Fruit fly (Drosophila melanogaster) Kc167 (cell line): ENCODE data around the gene Nepl4.

Experiments
- Myc ChIP-seq: fragments of >200 bp; optimal IDR thresholded peaks from 2 replicates; lab custom pipeline; 2017; ENCODE audit warnings: missing external identifiers
- Sin3A ChIP-seq: fragments of >200 bp; optimal IDR thresholded peaks from 2 replicates; lab custom pipeline; 2018; ENCODE audit warnings: missing external identifiers
- h ChIP-seq: fragments of >200 bp; optimal IDR thresholded peaks from 3 replicates; lab custom pipeline; 2018; ENCODE audit warnings: missing external identifiers
- insv ChIP-seq: fragments of >200 bp; optimal IDR thresholded peaks from 3 replicates; lab custom pipeline; 2018; ENCODE audit warnings: missing external identifiers
- psq ChIP-seq: fragments of >200 bp; optimal IDR thresholded peaks from 2 replicates; lab custom pipeline; 2017; ENCODE audit warnings: missing external identifiers
- ttk ChIP-seq: sonication (Bioruptor generic); optimal IDR thresholded peaks from 2 replicates; lab custom pipeline; 2017; ENCODE audit warnings: missing external identifiers

Gene Nepl4

DNA sequence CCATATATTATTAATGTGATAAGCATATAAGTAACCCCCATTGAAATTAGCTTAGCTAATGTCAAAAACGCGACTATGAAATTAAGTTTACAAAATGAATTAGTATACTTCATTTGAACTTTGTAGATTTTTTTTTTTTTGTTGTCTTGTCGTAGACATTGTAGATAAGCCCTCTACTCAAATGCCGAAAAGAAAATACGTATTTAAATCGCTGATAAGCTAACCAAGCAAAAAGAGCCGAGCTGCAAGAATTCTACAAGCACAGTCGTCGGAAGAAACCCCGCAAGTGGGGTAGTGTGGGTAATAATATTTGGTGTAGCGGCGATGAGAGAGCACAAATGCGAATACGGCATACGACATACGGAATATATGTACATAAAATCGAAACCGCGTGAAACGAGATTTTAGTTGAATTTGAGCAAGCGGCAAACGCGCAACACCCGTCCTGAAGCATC is at the start of gene Nepl4:
Gene Nepl4 (plus strand): TSS at position 405 of the 455 bp plus-strand sequence.
- no peak for TF ChIP-seq psq (lab: Kevin White, UChicago)

DNA sequence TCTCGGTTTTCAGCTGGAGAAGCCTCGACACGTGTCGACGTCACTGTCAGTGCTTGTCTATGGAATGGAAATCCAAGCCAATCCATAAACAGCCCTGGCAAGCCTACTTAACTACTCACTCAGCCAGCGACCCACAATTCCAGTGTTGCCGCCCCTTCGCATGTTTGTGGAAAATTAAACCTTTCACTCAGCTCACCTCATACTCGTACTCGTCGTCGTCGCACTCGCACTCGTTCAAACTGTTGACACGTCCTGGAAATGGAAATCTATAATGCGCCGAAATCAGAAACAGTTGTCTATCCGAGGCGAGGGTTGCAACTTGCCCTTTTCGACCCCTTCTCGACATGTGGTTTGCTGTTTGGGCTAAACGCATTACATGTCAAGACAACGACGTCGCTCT is 48.6 kb upstream of the Nepl4 start:
- TF ChIP-seq Myc: no peak
- TF ChIP-seq insv (lab: Kevin White, UChicago): no peak
- no peak for TF ChIP-seq h (lab: Kevin White, UChicago)
- no peak for TF ChIP-seq psq (lab: Kevin White, UChicago)
- no peak for TF ChIP-seq ttk (lab: Kevin White, UChicago)
- TF ChIP-seq Sin3A (lab: Kevin White, UChicago): no peak

DNA sequence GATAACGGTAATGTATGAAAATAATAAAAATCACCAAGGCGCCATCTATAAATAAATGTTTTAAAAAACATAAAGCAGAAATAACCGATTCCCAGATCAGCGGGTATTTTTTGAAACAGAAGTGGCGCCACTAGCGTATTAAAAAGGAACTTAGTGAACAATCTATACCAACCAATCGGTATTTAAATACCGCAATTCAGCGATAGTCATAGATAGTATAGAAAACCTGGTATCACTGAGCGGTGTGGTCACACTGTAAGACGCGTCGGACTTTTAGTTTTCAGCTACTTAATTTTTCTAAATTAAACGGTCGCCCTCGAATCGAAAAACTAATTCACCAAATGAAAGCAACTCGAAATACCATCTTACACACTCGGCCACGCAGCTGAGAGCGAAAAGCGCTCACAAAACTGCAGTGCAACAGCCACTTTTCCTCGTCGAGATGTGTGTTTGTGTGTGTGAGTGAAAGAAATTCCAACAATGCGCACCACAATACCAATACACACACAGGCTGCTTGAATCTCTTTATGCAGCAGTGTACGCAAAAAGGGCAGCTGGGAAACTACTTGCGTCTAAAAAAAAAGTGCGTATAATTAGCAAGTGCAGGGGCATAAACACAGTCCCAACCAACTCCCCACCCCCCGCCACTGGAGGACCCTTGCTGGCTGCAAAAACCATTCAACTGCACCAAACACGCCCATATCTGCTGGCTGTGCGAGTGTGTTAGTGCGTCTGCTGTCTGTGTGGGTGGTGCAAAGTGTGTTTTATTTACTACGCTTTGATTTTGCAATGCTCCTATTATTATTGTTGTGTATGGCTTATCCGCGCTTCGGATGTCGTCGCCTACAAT is 43.9 kb upstream of the Nepl4 start, which contains the start of gene PDZ-GEF:
Gene PDZ-GEF (plus strand): TSS at position 232 of the 850 bp plus-strand sequence.
- TF ChIP-seq psq (lab: Kevin White, UChicago) (no peak), h (lab: Kevin White, UChicago) (no peak), Sin3A (lab: Kevin White, UChicago) (no peak), ttk (lab: Kevin White, UChicago) (no peak), Myc (no peak), insv (lab: Kevin White, UChicago) (no peak)

DNA sequence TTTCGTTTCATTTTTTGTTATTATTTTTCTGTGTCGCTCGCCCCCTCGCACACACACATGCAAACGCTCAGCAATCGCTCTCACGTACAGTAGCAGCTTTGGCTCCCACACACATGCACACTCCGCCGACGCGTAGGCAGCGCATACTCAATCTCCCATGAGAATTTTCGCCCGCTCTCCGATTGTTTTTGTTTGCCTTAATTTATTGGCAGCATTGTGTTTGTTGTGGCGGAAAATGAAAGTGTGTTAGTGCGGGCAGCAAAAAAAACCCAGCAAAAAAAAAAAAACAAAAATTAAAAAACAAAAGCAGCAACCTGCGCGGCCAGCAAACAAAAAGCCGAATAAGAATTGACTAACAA is 43.3 kb upstream of the Nepl4 start:
- TF ChIP-seq Myc (no peak), psq (lab: Kevin White, UChicago) (no peak), Sin3A (lab: Kevin White, UChicago) (no peak), insv (lab: Kevin White, UChicago) (no peak), ttk (lab: Kevin White, UChicago) (no peak), h (lab: Kevin White, UChicago) (no peak)

DNA sequence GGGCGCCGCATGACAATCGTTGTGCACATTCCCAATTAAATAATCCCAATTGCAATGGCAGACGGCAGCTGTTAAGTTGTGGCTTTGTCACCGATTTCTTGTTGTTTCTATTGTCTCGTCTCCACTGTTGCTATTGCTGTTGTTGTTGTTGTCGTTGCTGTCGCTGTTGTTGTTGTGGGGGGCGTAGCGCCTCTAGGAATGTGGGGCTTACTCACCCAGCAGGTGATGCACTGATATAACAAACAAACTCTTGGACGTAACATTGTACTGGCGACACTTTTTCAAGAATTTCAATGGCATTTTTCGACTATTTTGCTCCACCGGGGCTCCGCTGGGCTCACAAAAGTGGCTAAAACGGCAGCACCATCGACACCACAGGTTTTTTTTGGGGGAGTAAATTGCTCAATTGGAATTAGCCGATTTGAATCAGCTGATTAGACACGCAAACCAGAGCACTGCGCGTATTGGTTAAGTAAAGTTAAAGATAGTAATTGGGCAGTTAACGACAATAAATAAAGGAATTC is 29.8 kb upstream of the Nepl4 start:
- TF ChIP-seq ttk (lab: Kevin White, UChicago): no peak
- TF ChIP-seq Myc: no peak
- no peak for TF ChIP-seq psq (lab: Kevin White, UChicago)
- no peak for TF ChIP-seq insv (lab: Kevin White, UChicago)
- no peak for TF ChIP-seq Sin3A (lab: Kevin White, UChicago)
- TF ChIP-seq h (lab: Kevin White, UChicago): no peak

DNA sequence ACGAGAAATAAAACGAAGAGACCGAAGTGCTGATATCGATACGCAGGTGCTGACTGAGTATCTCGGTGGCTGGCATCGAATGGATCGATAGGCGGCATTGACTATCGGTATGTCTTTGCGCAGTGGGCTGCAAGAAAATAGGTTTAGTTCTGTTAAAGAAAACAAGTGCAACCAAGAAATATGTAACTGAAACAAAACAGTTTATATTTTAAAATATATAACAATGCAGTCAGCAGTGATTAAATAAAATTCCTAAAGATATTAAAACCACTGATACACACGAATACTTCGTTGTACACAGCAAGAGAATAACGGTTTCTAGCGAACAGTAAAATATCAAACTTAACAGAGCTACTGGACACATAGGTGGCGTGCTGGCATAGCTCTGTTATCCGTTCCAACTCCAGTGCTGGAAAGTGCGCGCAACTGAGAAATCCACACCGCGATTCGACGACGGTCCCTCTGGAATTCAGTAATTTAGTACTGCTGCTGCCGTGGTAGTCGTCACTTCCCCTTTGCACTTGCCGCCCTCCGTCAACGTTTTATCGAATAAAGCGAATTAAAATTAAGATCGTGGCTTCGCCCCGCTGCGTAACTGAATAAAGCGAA is 29.2 kb upstream of the Nepl4 start, which contains the start of the genes Pez and Cpr:
Gene Pez (minus strand): TSS at position 305 of the 609 bp plus-strand sequence.
Gene Cpr (plus strand): TSS at position 470 of the 609 bp plus-strand sequence.
- TF ChIP-seq Sin3A (lab: Kevin White, UChicago): no peak
- TF ChIP-seq psq (lab: Kevin White, UChicago): no peak
- TF ChIP-seq Myc: no peak
- no peak for TF ChIP-seq insv (lab: Kevin White, UChicago)
- TF ChIP-seq h (lab: Kevin White, UChicago): no peak
- TF ChIP-seq ttk (lab: Kevin White, UChicago): no peak

DNA sequence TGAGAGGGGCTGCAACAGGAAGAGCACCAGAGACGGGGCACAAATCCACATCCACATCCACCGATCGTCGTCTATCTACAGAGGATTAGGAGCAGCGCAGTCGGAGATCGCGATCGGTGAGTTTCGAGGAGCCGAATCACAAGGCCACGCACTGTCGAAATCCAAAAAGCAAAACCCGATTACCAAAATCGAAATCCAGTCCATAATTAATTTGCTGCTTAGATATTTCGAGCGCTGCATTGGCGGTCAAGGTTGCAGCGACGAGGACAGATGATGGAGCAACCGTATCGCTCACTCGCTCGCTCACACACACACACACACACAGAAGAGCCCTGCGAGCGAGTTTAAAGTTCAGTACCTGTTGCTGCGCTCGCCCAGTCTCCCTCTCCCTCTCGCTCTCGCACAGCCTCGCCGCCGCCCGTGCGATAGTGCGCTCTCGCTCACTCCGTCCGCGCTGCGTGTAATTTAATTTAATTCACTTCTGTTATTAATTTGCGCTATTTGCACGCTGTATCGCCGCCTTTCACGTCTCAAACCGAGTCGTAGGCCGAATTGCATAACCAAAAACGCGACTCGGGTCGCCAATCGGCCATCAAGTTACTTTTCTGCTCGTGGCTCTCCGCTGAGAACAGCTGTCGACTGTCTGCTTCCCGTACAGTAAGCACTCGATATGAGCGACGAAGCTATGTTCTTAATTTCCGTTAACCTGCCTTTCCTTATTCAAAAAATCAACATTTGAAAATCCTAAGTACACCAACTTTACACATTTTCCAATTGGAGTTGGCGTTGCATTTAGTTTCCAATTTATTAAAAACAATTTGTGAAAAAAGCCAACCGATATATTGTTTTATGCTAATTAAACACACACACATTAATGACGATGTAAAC is 28.4 kb upstream of the Nepl4 start:
- TF ChIP-seq ttk (lab: Kevin White, UChicago): no peak
- TF ChIP-seq insv (lab: Kevin White, UChicago): no peak
- TF ChIP-seq Sin3A (lab: Kevin White, UChicago): no peak
- TF ChIP-seq psq (lab: Kevin White, UChicago): no peak
- TF ChIP-seq h (lab: Kevin White, UChicago): no peak
- TF ChIP-seq Myc: no peak

DNA sequence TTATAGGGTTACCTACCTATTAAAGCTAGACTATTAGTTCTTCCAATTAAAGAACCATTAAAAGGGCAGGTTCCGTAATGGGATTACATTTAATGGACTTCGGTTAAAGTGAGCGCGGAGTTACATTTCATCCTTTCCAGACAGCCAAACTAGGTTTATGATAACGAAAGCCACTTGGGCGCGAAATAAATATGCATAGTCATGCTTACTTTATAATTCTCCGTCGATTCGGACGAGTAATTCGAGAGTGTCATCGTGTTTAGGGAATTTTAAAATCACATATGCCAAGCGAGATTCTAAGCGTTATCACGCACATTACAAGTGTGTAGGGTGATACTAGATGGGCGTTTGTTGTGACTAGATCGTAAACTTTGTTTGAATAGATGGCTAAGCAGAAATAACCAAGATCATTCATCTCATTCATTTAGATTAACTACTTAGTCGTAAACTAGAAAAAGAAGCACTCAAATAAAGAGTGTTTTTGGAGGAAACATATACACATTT is 27.4 kb upstream of the Nepl4 start:
- TF ChIP-seq insv (lab: Kevin White, UChicago) (no peak), Sin3A (lab: Kevin White, UChicago) (no peak), h (lab: Kevin White, UChicago) (no peak), ttk (lab: Kevin White, UChicago) (no peak), psq (lab: Kevin White, UChicago) (no peak), Myc (no peak)

DNA sequence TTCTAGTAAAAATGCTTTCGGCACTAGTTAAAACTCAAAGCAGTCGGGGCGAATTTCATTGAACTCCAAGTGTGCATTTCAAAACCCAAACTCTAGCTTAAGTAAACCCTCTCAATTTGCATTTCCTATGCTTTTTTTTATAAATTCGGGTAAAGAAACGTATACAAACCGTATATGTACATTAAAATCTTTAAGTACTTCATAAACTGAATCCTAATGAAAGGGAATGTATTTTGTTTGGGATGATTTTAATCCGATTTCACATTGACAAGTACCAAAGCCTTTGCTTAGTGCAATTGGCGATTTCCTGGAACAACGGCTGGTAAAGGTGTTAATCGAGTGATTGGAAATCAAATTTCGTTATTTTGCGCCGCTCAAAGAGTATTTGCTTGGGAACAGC is 26.4 kb upstream of the Nepl4 start:
- no peak for TF ChIP-seq Myc

DNA sequence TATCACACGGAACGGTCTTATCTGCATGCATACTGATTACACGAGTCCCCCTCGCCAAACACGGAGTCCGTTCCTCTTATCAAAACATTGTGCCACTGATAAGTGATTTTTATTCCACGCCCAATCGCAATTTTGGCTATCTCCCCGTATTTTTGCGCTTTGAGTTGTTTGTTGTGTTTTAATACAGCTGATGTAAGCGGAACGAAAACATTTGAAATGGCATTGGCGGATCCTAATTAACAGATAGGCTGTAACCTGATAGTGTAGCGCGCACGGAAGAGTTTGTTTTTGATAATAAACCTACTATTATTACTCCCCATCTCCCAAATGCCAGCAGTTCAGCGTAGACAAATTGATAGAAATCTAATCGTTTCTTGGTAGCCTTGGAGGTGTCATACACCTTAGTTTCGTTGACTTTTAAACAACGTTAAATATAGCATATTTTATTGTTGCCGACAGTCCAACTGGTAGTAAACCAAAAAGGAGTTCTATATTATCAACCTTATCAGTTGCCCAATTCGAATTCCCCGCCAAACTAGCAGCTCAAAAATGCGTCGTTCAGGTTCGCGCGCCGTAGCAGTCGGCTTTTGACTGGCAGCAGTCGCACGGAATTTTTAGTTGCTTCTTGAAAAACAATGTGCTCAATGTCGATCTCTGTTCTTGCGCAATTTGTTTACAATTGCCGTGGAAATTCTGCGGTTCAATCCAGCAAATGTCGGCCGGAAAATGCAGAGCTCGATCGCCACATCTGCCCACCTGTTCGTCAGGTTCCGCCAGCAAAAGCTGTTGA is 24.4 kb upstream of the Nepl4 start:
- TF ChIP-seq Myc (no peak), insv (lab: Kevin White, UChicago) (no peak), Sin3A (lab: Kevin White, UChicago) (no peak), psq (lab: Kevin White, UChicago) (no peak), ttk (lab: Kevin White, UChicago) (no peak), h (lab: Kevin White, UChicago) (no peak)
